Worm (Caenorhabditis elegans) whole organism, young adult: ENCODE data around the gene nhr-90.

Source experiments
- B0019.2 ChIP-seq: fragments of 200-800 bp; sonication (Bioruptor generic); conservative IDR thresholded peaks from 2 replicates; pipeline ENCODE4 v1.3.6; 2022; ENCODE audit warnings: missing genetic modification reagents, missing genetic modification characterization, missing compliant biosample characterization
- F23B12.7 ChIP-seq: sonication (generic microtip); optimal IDR thresholded peaks from 2 replicates; lab custom pipeline; 2017; ENCODE audit warnings: missing genetic modification characterization, mild to moderate bottlenecking, missing compliant biosample characterization, antibody characterized with exemption, moderate library complexity; ENCODE audit not compliant: insufficient read depth
- F33H1.4 ChIP-seq: fragments of 200-800 bp; sonication (Bioruptor generic); IDR thresholded peaks from 2 replicates; pipeline ENCODE4 v1.3.6; 2022; ENCODE audit warnings: missing genetic modification reagents, missing genetic modification characterization, missing compliant biosample characterization
- K12H6.12 ChIP-seq: fragments of 200-800 bp; sonication (Bioruptor generic); optimal IDR thresholded peaks from 2 replicates; lab custom pipeline; 2018; ENCODE audit warnings: mild to moderate bottlenecking, missing genetic modification characterization, missing compliant biosample characterization
- T26A5.8 ChIP-seq: sonication (generic microtip); optimal IDR thresholded peaks from 2 replicates; lab custom pipeline; 2016; ENCODE audit warnings: missing genetic modification characterization, missing compliant biosample characterization
- athp-1 ChIP-seq: sonication (generic microtip); optimal IDR thresholded peaks from 2 replicates; lab custom pipeline; 2017; ENCODE audit warnings: mild to moderate bottlenecking, missing genetic modification characterization, missing compliant biosample characterization
- attf-5 ChIP-seq: fragments of 200-800 bp; sonication (Bioruptor generic); optimal IDR thresholded peaks from 2 replicates; lab custom pipeline; 2018; ENCODE audit warnings: mild to moderate bottlenecking, missing genetic modification characterization, missing compliant biosample characterization
- bed-1 ChIP-seq: fragments of 200-800 bp; sonication (Bioruptor generic); IDR thresholded peaks from 2 replicates; pipeline ENCODE4 v1.3.6; 2022; ENCODE audit warnings: missing genetic modification reagents, missing genetic modification characterization, missing compliant biosample characterization
- ceh-100 ChIP-seq: fragments of 200-800 bp; sonication (Bioruptor generic); IDR thresholded peaks from 2 replicates; pipeline ENCODE4 v1.3.6; 2022; ENCODE audit warnings: missing genetic modification reagents, missing genetic modification characterization, missing compliant biosample characterization
- ceh-58 ChIP-seq: fragments of 200-800 bp; sonication (Bioruptor generic); IDR thresholded peaks from 2 replicates; pipeline ENCODE4 v1.3.6; 2022; ENCODE audit warnings: missing genetic modification characterization, missing compliant biosample characterization
- chd-7 ChIP-seq: sonication (generic microtip); optimal IDR thresholded peaks from 2 replicates; lab custom pipeline; 2016; ENCODE audit warnings: mild to moderate bottlenecking, missing genetic modification characterization, moderate library complexity, missing compliant biosample characterization
- die-1 ChIP-seq: sonication (generic microtip); optimal IDR thresholded peaks from 2 replicates; lab custom pipeline; 2016; ENCODE audit warnings: missing genotype, mild to moderate bottlenecking, missing genetic modification characterization, missing compliant biosample characterization
- dox-1 ChIP-seq: fragments of 200-800 bp; sonication (Bioruptor generic); IDR thresholded peaks from 2 replicates; pipeline ENCODE4 v1.3.6; 2022; ENCODE audit warnings: missing genetic modification reagents, missing genetic modification characterization, missing compliant biosample characterization
- ekl-4 ChIP-seq: fragments of 200-800 bp; sonication (Bioruptor generic); IDR thresholded peaks from 2 replicates; pipeline ENCODE4 v1.3.6; 2022; ENCODE audit warnings: missing genetic modification reagents, missing genetic modification characterization, missing compliant biosample characterization
- ets-4 ChIP-seq: fragments of 200-800 bp; sonication (Bioruptor generic); optimal IDR thresholded peaks from 2 replicates; lab custom pipeline; 2018; ENCODE audit warnings: mild to moderate bottlenecking, missing genetic modification characterization, missing compliant biosample characterization
- gei-17 ChIP-seq: fragments of 200-800 bp; sonication (Bioruptor generic); optimal IDR thresholded peaks from 2 replicates; lab custom pipeline; 2018; ENCODE audit warnings: mild to moderate bottlenecking, missing genetic modification characterization, missing compliant biosample characterization
- hmg-1.2 ChIP-seq: fragments of 200-800 bp; sonication (Bioruptor generic); IDR thresholded peaks from 2 replicates; pipeline ENCODE4 v1.3.6; 2022; ENCODE audit warnings: missing genetic modification reagents, missing genetic modification characterization, missing compliant biosample characterization
- hrde-1 ChIP-seq: sonication (generic microtip); optimal IDR thresholded peaks from 2 replicates; lab custom pipeline; 2016; ENCODE audit warnings: missing genetic modification characterization, mild to moderate bottlenecking, missing compliant biosample characterization, moderate library complexity, missing genotype, missing genetic modification reagents, borderline replicate concordance
- let-607 ChIP-seq, 2 experiments: fragments of 200-800 bp in 1 of 2; sonication (Bioruptor generic) in 1 of 2; sonication (generic microtip) in 1 of 2; optimal IDR thresholded peaks; 2 replicates each; lab custom pipeline; 2016 to 2018; ENCODE audit warnings: mild to moderate bottlenecking in 2 of 2, missing compliant biosample characterization in 2 of 2, missing genetic modification characterization in 2 of 2, moderate library complexity in 2 of 2, missing genotype in 1 of 2
- mcd-1 ChIP-seq: fragments of 200-800 bp; sonication (Bioruptor generic); IDR thresholded peaks from 2 replicates; pipeline ENCODE4 v1.3.6; 2022; ENCODE audit warnings: missing genetic modification reagents, missing genetic modification characterization, missing compliant biosample characterization
- mel-28 ChIP-seq: sonication (generic microtip); optimal IDR thresholded peaks from 2 replicates; lab custom pipeline; 2016; ENCODE audit warnings: borderline replicate concordance, mild to moderate bottlenecking, missing genetic modification characterization, missing compliant biosample characterization
- nfya-1 ChIP-seq: sonication (generic microtip); optimal IDR thresholded peaks from 2 replicates; lab custom pipeline; 2017; ENCODE audit warnings: antibody characterized with exemption, missing compliant biosample characterization, missing genetic modification characterization, borderline replicate concordance; ENCODE audit not compliant: insufficient read depth
- nfya-2 ChIP-seq: fragments of 200-800 bp; sonication (Bioruptor generic); IDR thresholded peaks from 2 replicates; pipeline ENCODE4 v1.3.6; 2022; ENCODE audit warnings: missing genetic modification reagents, missing genetic modification characterization, missing compliant biosample characterization
- nfyb-1 ChIP-seq: fragments of 200-800 bp; sonication (Bioruptor generic); IDR thresholded peaks from 2 replicates; pipeline ENCODE4 v1.3.6; 2022; ENCODE audit warnings: missing genetic modification reagents, missing genetic modification characterization, missing compliant biosample characterization
- pbrm-1 ChIP-seq: fragments of 200-800 bp; sonication (Bioruptor generic); IDR thresholded peaks from 2 replicates; pipeline ENCODE4 v1.3.6; 2022; ENCODE audit warnings: missing genetic modification reagents, missing genetic modification characterization, missing compliant biosample characterization
- sea-2 ChIP-seq: fragments of 200-800 bp; sonication (Bioruptor generic); IDR thresholded peaks from 2 replicates; pipeline ENCODE4 v1.3.6; 2022; ENCODE audit warnings: missing genetic modification characterization, missing compliant biosample characterization
- snpc-1.3 ChIP-seq: sonication (generic microtip); optimal IDR thresholded peaks from 2 replicates; lab custom pipeline; 2017; ENCODE audit warnings: missing genetic modification characterization, mild to moderate bottlenecking, missing compliant biosample characterization, antibody characterized with exemption, moderate library complexity, missing genotype, missing genetic modification reagents; ENCODE audit not compliant: insufficient read depth
- tbp1 ChIP-seq: fragments of 200-800 bp; sonication (Bioruptor generic); optimal IDR thresholded peaks from 2 replicates; lab custom pipeline; 2018; ENCODE audit warnings: mild to moderate bottlenecking, missing genetic modification characterization, missing compliant biosample characterization
- tbx-9 ChIP-seq: sonication (generic microtip); optimal IDR thresholded peaks from 2 replicates; lab custom pipeline; 2016; ENCODE audit warnings: borderline replicate concordance, missing genetic modification characterization, inconsistent platforms, missing compliant biosample characterization
- unc-130 ChIP-seq: sonication (generic microtip); optimal IDR thresholded peaks from 2 replicates; lab custom pipeline; 2016; ENCODE audit warnings: missing genetic modification reagents, missing genetic modification characterization, missing compliant biosample characterization
- xnd-1 ChIP-seq: sonication (generic microtip); optimal IDR thresholded peaks from 2 replicates; lab custom pipeline; 2016; ENCODE audit warnings: missing genotype, missing genetic modification reagents, missing genetic modification characterization, missing compliant biosample characterization
- zfh-2 ChIP-seq: fragments of 200-800 bp; sonication (Bioruptor generic); conservative IDR thresholded peaks from 2 replicates; pipeline ENCODE4 v1.3.6; 2022; ENCODE audit warnings: missing genetic modification reagents, missing genetic modification characterization, missing compliant biosample characterization
- zim-3 ChIP-seq: sonication (generic microtip); optimal IDR thresholded peaks from 2 replicates; lab custom pipeline; 2017; ENCODE audit warnings: mild to moderate bottlenecking, missing genetic modification characterization, moderate library complexity, missing compliant biosample characterization
- ztf-26 ChIP-seq: sonication (generic microtip); optimal IDR thresholded peaks from 2 replicates; lab custom pipeline; 2017; ENCODE audit warnings: missing genetic modification characterization, missing compliant biosample characterization
- ztf-28 ChIP-seq: fragments of 200-800 bp; sonication (Bioruptor generic); IDR thresholded peaks from 2 replicates; pipeline ENCODE4 v1.3.6; 2022; ENCODE audit warnings: missing genetic modification reagents, missing genetic modification characterization, missing compliant biosample characterization

Gene nhr-90

DNA sequence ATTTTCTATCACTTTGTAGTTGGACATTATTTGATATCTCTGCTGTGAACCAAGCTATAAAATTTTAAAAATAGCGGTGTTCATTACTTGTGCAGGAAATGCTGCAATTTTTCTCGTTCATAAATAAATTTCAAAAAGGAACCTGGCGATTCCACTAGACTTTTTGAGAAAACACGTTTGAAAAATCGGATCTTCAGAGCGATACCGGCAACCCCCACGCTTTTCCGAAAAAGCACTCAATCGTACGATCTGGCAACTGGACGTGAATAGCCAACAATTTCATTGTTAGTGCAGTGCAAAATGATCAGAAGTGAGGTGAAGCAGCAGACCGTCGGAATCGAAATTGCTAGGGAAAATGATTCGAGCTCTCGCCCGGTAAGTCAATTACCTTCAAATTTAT, 28.7 kb upstream of the nhr-90 start, which contains the start of gene nstp-7:
TSS of gene nstp-7 (plus strand) at position 301 of the 400 bp plus-strand sequence.
- TF ChIP-seq bed-1 (GFP tag; lab: Robert Waterston, UW): no peak
- TF ChIP-seq nfyb-1 (GFP tag; lab: Robert Waterston, UW): no peak
- TF ChIP-seq ets-4 (GFP tag; lab: Kevin White, UChicago): no peak
- TF ChIP-seq hmg-1.2 (GFP tag; lab: Robert Waterston, UW): no peak
- TF ChIP-seq pbrm-1: no peak

DNA sequence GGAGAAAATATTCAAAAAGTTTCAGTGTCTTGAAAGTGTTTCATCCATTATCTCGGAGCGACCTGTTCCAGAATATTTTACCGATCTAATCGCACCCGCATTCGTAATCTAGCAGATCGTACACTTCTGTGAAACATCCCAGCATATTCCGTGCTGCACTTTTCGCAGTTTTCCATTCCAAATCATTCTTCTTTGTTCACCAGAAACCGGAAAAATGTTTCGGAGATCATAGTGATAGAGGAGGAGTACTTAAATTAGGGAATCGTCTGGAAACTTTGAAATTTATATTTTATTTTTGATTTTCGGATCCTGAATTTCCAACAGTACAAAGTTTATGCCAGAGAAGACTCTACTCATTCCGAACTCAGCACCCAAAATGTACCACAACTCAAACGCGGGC, 24.8 kb upstream of the nhr-90 start, which contains the start of gene K06H6.2:
TSS of gene K06H6.2 (plus strand) at position 301 of the 400 bp plus-strand sequence.
- TF ChIP-seq sea-2: no peak
- no peak for TF ChIP-seq ekl-4 (GFP tag; lab: Robert Waterston, UW)
- no peak for TF ChIP-seq T26A5.8 (tag; lab: Kevin White, UChicago)
- no peak for TF ChIP-seq ztf-26 (tag; lab: Kevin White, UChicago)
- no peak for TF ChIP-seq zim-3 (tag; lab: Kevin White, UChicago)
- TF ChIP-seq attf-5 (GFP tag; lab: Kevin White, UChicago): no peak
- TF ChIP-seq hrde-1 (tag; lab: Kevin White, UChicago): no peak
- no peak for TF ChIP-seq B0019.2 (GFP tag; lab: Robert Waterston, UW)
- no peak for TF ChIP-seq ceh-58
- no peak for TF ChIP-seq F33H1.4
- TF ChIP-seq ceh-100 (GFP tag; lab: Robert Waterston, UW): no peak
- TF ChIP-seq zfh-2: no peak
- no peak for TF ChIP-seq xnd-1
- no peak for TF ChIP-seq let-607 (tag; optimal IDR thresholded peaks at IDR 0.05; lab: Kevin White, UChicago)
- TF ChIP-seq snpc-1.3 (tag; lab: Kevin White, UChicago): no peak
- no peak for TF ChIP-seq dox-1
- no peak for TF ChIP-seq nfya-2 (GFP tag; lab: Robert Waterston, UW)
- TF ChIP-seq ztf-28 (GFP tag; lab: Robert Waterston, UW): no peak

DNA sequence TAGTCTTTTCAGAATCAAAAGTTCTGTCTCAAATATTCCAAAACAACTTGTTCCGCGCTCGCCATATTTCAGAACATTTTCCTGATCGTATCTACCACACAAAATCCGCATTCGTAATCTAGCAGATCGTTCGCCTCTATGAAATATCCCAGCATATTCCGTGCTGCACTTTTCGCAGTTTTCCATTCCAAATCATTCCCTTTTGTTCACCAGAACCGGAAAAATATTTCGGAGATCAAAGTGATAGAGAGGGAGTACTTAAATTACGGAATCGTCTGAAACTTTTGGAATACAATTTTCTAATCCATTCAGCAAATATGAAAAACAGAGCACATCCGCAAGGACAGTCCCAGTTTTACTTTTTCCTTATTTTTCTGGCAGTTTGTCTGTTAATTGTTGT, 22.5 kb upstream of the nhr-90 start, which contains the start of gene K06H6.1:
TSS of gene K06H6.1 (plus strand) at position 301 of the 400 bp plus-strand sequence.
- TF ChIP-seq athp-1: no peak
- no peak for TF ChIP-seq nfya-1 (tag; lab: Kevin White, UChicago)
- no peak for TF ChIP-seq F23B12.7 (tag; lab: Kevin White, UChicago)
- TF ChIP-seq nfyb-1 (GFP tag; lab: Robert Waterston, UW): no peak
- TF ChIP-seq unc-130 (GFP tag; lab: Kevin White, UChicago): no peak
- no peak for TF ChIP-seq die-1 (tag; lab: Kevin White, UChicago)

DNA sequence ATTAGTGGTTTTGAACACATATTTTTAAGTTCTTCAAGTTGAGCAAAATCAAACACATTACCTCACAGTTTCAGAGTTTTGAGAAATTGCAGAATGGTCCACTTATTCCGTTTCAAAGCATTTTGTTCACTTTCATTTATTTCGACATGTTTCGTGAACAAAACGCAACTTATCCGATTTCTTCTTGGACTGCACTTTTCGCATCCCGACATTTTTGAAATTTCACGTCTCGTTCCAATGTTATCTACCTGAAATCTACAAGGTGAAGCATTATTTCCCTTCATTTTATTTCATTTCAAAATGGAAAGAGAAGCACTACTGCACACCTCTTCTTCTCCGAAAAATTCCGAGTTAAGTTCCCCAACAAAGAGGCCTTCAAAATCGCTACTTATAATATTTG, 20.1 kb upstream of the nhr-90 start, which contains the start of gene ZK488.6:
TSS of gene ZK488.6 (plus strand) at position 301 of the 400 bp plus-strand sequence.
- no peak for TF ChIP-seq ceh-58
- no peak for TF ChIP-seq tbx-9 (tag; lab: Kevin White, UChicago)
- TF ChIP-seq tbp1: no peak
- TF ChIP-seq mcd-1 (GFP tag; lab: Robert Waterston, UW): no peak

DNA sequence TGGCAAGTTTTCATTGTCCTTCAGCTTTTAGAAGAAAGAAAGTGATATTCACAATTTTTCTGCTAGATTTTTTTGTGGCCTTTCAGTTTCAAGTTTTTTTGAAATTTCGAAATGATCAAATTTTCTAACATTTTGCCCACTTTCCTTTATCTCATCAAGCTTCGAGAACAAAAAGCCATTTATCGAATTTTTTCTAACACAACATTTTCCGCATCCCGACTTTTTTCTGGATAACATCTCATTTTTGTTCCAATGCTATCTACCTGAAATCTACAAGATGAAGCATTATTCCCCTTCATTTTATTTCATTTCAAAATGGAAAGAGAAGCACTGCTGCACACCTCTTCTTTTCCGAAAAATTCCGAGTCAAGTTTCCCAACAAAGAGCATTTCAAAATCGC, 17.4 kb upstream of the nhr-90 start, which contains the start of gene ZK488.5:
TSS of gene ZK488.5 (plus strand) at position 301 of the 400 bp plus-strand sequence.
- TF ChIP-seq K12H6.12 (tag; lab: Kevin White, UChicago) (no peak), gei-17 (GFP tag; lab: Kevin White, UChicago) (no peak), zim-3 (tag; lab: Kevin White, UChicago) (no peak), snpc-1.3 (tag; lab: Kevin White, UChicago) (no peak), mel-28 (tag; lab: Kevin White, UChicago) (no peak), chd-7 (no peak)
